Worm (Caenorhabditis elegans): Measurements from ENCODE around the gene Y48B6A.5.

The Y48B6A.5 gene

ce11 chrII:14126841-14127240, 48.2 kb downstream of the Y48B6A.5 start, which contains the start of gene K09E4.3:
K09E4.3 (minus strand) TSS chrII:14126941.
- TF ChIP-seq syd-9 (tag; optimal IDR thresholded peaks at IDR 0.05) (no peak), tbx-2 (tag; optimal IDR thresholded peaks at IDR 0.05) (no peak), lin-11 (tag; optimal IDR thresholded peaks at IDR 0.05) (no peak), ets-4 (tag; optimal IDR thresholded peaks at IDR 0.05) (no peak), fax-1 (tag; optimal IDR thresholded peaks at IDR 0.05) (no peak), unc-55 (GFP tag; optimal IDR thresholded peaks at IDR 0.05) (no peak), sdc-2 (tag; optimal IDR thresholded peaks at IDR 0.05) (no peak), ceh-24 (tag; optimal IDR thresholded peaks at IDR 0.05) (no peak), mec-3 (tag; optimal IDR thresholded peaks at IDR 0.05; ENCODE audit: borderline replicate concordance) (no peak), ttx-3 (tag; optimal IDR thresholded peaks at IDR 0.05) (no peak), ceh-34 (tag; optimal IDR thresholded peaks at IDR 0.05) (no peak)

Data from whole organism, late embryonic.